Worm (Caenorhabditis elegans): ENCODE data around the gene dylt-2.

The dylt-2 gene

ce11 chrX:8955808-8956207 lies 15.8 kb upstream of the dylt-2 start:
- TF ChIP-seq klf-2 (GFP tag; conservative IDR thresholded peaks at IDR 0.05) (no peak), med-1 (GFP tag; optimal IDR thresholded peaks at IDR 0.05; ENCODE audit: insufficient read depth) (no peak), tab-1 (GFP tag; IDR thresholded peaks at IDR 0.05) (no peak), flt-1 (GFP tag; IDR thresholded peaks at IDR 0.05) (no peak), ztf-29 (GFP tag; IDR thresholded peaks at IDR 0.05) (no peak), T22C8.4 (GFP tag; IDR thresholded peaks at IDR 0.05) (no peak), ref-1 (GFP tag; conservative IDR thresholded peaks at IDR 0.05) (no peak), cog-1 (tag; optimal IDR thresholded peaks at IDR 0.05) (no peak), ztf-23 (GFP tag; IDR thresholded peaks at IDR 0.05) (no peak)

ce11 chrX:8953011-8953410 lies 13.1 kb upstream of the dylt-2 start:
- no peak for TF ChIP-seq cog-1 (tag; optimal IDR thresholded peaks at IDR 0.05)
- no peak for TF ChIP-seq flt-1 (GFP tag; IDR thresholded peaks at IDR 0.05)
- no peak for TF ChIP-seq med-1 (GFP tag; optimal IDR thresholded peaks at IDR 0.05; ENCODE audit: insufficient read depth)
- no peak for TF ChIP-seq klf-2 (GFP tag; conservative IDR thresholded peaks at IDR 0.05)
- TF ChIP-seq ztf-23 (GFP tag; IDR thresholded peaks at IDR 0.05), result no peak
- no peak for TF ChIP-seq ref-1 (GFP tag; conservative IDR thresholded peaks at IDR 0.05)
- no peak for TF ChIP-seq tab-1 (GFP tag; IDR thresholded peaks at IDR 0.05)
- no peak for TF ChIP-seq T22C8.4 (GFP tag; IDR thresholded peaks at IDR 0.05)
- TF ChIP-seq ztf-29 (GFP tag; IDR thresholded peaks at IDR 0.05), result no peak

- TF ChIP-seq T22C8.4 (GFP tag; IDR thresholded peaks at IDR 0.05) (no peak), ztf-29 (GFP tag; IDR thresholded peaks at IDR 0.05) (no peak)
Observed at ce11 chrX:8952007-8952406, 12.0 kb upstream of the dylt-2 start.

ce11 chrX:8950507-8951028 lies 10.6 kb upstream of the dylt-2 start, which contains the start of gene trk-1:
TSS of gene trk-1 (minus strand) at chrX:8950978.
- TF ChIP-seq ztf-23 (GFP tag; IDR thresholded peaks at IDR 0.05), result no peak
- TF ChIP-seq flt-1 (GFP tag; IDR thresholded peaks at IDR 0.05), result no peak
- TF ChIP-seq T22C8.4 (GFP tag; IDR thresholded peaks at IDR 0.05), result no peak
- no peak for TF ChIP-seq ref-1 (GFP tag; conservative IDR thresholded peaks at IDR 0.05)
- TF ChIP-seq ztf-29 (GFP tag; IDR thresholded peaks at IDR 0.05), result no peak
- TF ChIP-seq tab-1 (GFP tag; IDR thresholded peaks at IDR 0.05), result no peak
- TF ChIP-seq klf-2 (GFP tag; conservative IDR thresholded peaks at IDR 0.05), result no peak
- no peak for TF ChIP-seq med-1 (GFP tag; optimal IDR thresholded peaks at IDR 0.05; ENCODE audit: insufficient read depth)
- TF ChIP-seq cog-1 (tag; optimal IDR thresholded peaks at IDR 0.05), result no peak

- TF ChIP-seq ztf-29 (GFP tag; IDR thresholded peaks at IDR 0.05) (no peak), tab-1 (GFP tag; IDR thresholded peaks at IDR 0.05) (no peak), ztf-23 (GFP tag; IDR thresholded peaks at IDR 0.05) (no peak), klf-2 (GFP tag; conservative IDR thresholded peaks at IDR 0.05) (no peak), cog-1 (tag; optimal IDR thresholded peaks at IDR 0.05) (no peak), med-1 (GFP tag; optimal IDR thresholded peaks at IDR 0.05; ENCODE audit: insufficient read depth) (no peak), flt-1 (GFP tag; IDR thresholded peaks at IDR 0.05) (no peak)
Observed at ce11 chrX:8945011-8945410, 5.1 kb upstream of the dylt-2 start.

ce11 chrX:8944078-8944477 lies 4.1 kb upstream of the dylt-2 start:
- TF ChIP-seq cog-1 (tag; optimal IDR thresholded peaks at IDR 0.05), result no peak
- TF ChIP-seq tab-1 (GFP tag; IDR thresholded peaks at IDR 0.05), result peak; percentile 67; the same call in 1 of the 2 replicates
- TF ChIP-seq ref-1 (GFP tag; conservative IDR thresholded peaks at IDR 0.05), result peak; percentile 66
- TF ChIP-seq ztf-23 (GFP tag; IDR thresholded peaks at IDR 0.05), result peak; percentile 69; the same call in 1 of the 2 replicates
- TF ChIP-seq flt-1 (GFP tag; IDR thresholded peaks at IDR 0.05), result no peak; the same call in 1 of the 2 replicates
- TF ChIP-seq ztf-29 (GFP tag; IDR thresholded peaks at IDR 0.05), result peak; percentile 63
- TF ChIP-seq T22C8.4 (GFP tag; IDR thresholded peaks at IDR 0.05), result 0 out of 2 replicates have a peak, but pooled peaks have one; percentile 9

- TF ChIP-seq cog-1 (tag; optimal IDR thresholded peaks at IDR 0.05), result no peak
- no peak for TF ChIP-seq ref-1 (GFP tag; conservative IDR thresholded peaks at IDR 0.05)
- TF ChIP-seq flt-1 (GFP tag; IDR thresholded peaks at IDR 0.05), result no peak
- TF ChIP-seq tab-1 (GFP tag; IDR thresholded peaks at IDR 0.05), result no peak
- TF ChIP-seq ztf-29 (GFP tag; IDR thresholded peaks at IDR 0.05), result no peak
- no peak for TF ChIP-seq klf-2 (GFP tag; conservative IDR thresholded peaks at IDR 0.05)
- no peak for TF ChIP-seq T22C8.4 (GFP tag; IDR thresholded peaks at IDR 0.05)
- TF ChIP-seq ztf-23 (GFP tag; IDR thresholded peaks at IDR 0.05), result no peak
- no peak for TF ChIP-seq med-1 (GFP tag; optimal IDR thresholded peaks at IDR 0.05; ENCODE audit: insufficient read depth)
Observed at ce11 chrX:8939389-8939788, 570 bp downstream of the dylt-2 start.

- no peak for TF ChIP-seq klf-2 (GFP tag; conservative IDR thresholded peaks at IDR 0.05)
- no peak for TF ChIP-seq cog-1 (tag; optimal IDR thresholded peaks at IDR 0.05)
- TF ChIP-seq tab-1 (GFP tag; IDR thresholded peaks at IDR 0.05), result no peak
- no peak for TF ChIP-seq med-1 (GFP tag; optimal IDR thresholded peaks at IDR 0.05; ENCODE audit: insufficient read depth)
- TF ChIP-seq flt-1 (GFP tag; IDR thresholded peaks at IDR 0.05), result no peak
- TF ChIP-seq ztf-29 (GFP tag; IDR thresholded peaks at IDR 0.05), result no peak
- no peak for TF ChIP-seq ztf-23 (GFP tag; IDR thresholded peaks at IDR 0.05)
- TF ChIP-seq T22C8.4 (GFP tag; IDR thresholded peaks at IDR 0.05), result no peak
- TF ChIP-seq ref-1 (GFP tag; conservative IDR thresholded peaks at IDR 0.05), result no peak
Observed at ce11 chrX:8934988-8935387, 5.0 kb downstream of the dylt-2 start.

ce11 chrX:8934246-8934645 lies 5.7 kb downstream of the dylt-2 start:
- TF ChIP-seq cog-1 (tag; optimal IDR thresholded peaks at IDR 0.05) (no peak), klf-2 (GFP tag; conservative IDR thresholded peaks at IDR 0.05) (no peak), ref-1 (GFP tag; conservative IDR thresholded peaks at IDR 0.05) (no peak), tab-1 (GFP tag; IDR thresholded peaks at IDR 0.05) (no peak), ztf-29 (GFP tag; IDR thresholded peaks at IDR 0.05) (no peak), flt-1 (GFP tag; IDR thresholded peaks at IDR 0.05) (no peak), T22C8.4 (GFP tag; IDR thresholded peaks at IDR 0.05) (no peak)

ce11 chrX:8933508-8933907 lies 6.5 kb downstream of the dylt-2 start:
- no peak for TF ChIP-seq klf-2 (GFP tag; conservative IDR thresholded peaks at IDR 0.05)
- TF ChIP-seq cog-1 (tag; optimal IDR thresholded peaks at IDR 0.05), result no peak
- no peak for TF ChIP-seq ztf-23 (GFP tag; IDR thresholded peaks at IDR 0.05)
- TF ChIP-seq flt-1 (GFP tag; IDR thresholded peaks at IDR 0.05), result no peak
